Fruit fly (Drosophila melanogaster) whole organism, prepupa: ENCODE results near the gene CG3123.

ENCODE experiments used
- Blimp-1 ChIP-seq: fragments of 200-800 bp; sonication (Bioruptor generic); optimal IDR thresholded peaks from 3 replicates; lab custom pipeline; 2017; ENCODE audit warnings: missing biosample characterization, missing genetic modification characterization, mild to moderate bottlenecking, moderate library complexity, missing genetic modification reagents
- CG10631 ChIP-seq: fragments of 200-800 bp; sonication (Bioruptor generic); optimal IDR thresholded peaks from 2 replicates; lab custom pipeline; 2016; ENCODE audit warnings: missing biosample characterization, missing genetic modification characterization
- CG10669 ChIP-seq: fragments of 200-800 bp; sonication (Bioruptor generic); optimal IDR thresholded peaks from 3 replicates; lab custom pipeline; 2018; ENCODE audit warnings: missing biosample characterization, mild to moderate bottlenecking, missing genetic modification characterization, moderate library complexity
- CG11294 ChIP-seq: fragments of 200-800 bp; sonication (Bioruptor generic); IDR thresholded peaks from 2 replicates; pipeline ENCODE4 v1.3.6; 2022; ENCODE audit warnings: missing biosample characterization, missing genetic modification characterization
- CG11902 ChIP-seq: fragments of 200-800 bp; sonication (Bioruptor generic); optimal IDR thresholded peaks from 3 replicates; lab custom pipeline; 2016; ENCODE audit warnings: missing biosample characterization, missing genetic modification characterization
- CG1621 ChIP-seq: fragments of 200-800 bp; sonication (Bioruptor generic); optimal IDR thresholded peaks from 3 replicates; lab custom pipeline; 2018; ENCODE audit warnings: missing biosample characterization, mild to moderate bottlenecking, missing genetic modification characterization
- CG16779 ChIP-seq: fragments of 200-800 bp; sonication (Bioruptor generic); optimal IDR thresholded peaks from 3 replicates; lab custom pipeline; 2017; ENCODE audit warnings: missing biosample characterization, mild to moderate bottlenecking, missing genetic modification characterization
- CG3032 ChIP-seq: fragments of 200-800 bp; optimal IDR thresholded peaks from 2 replicates; lab custom pipeline; 2019; ENCODE audit warnings: missing biosample characterization, mild to moderate bottlenecking, missing genetic modification characterization, moderate library complexity
- CG32006 ChIP-seq: fragments of 200-800 bp; sonication (Bioruptor generic); optimal IDR thresholded peaks from 3 replicates; lab custom pipeline; 2017; ENCODE audit warnings: missing biosample characterization, mild to moderate bottlenecking, missing genetic modification characterization
- CG4318 ChIP-seq: fragments of 200-800 bp; sonication (Bioruptor generic); optimal IDR thresholded peaks from 3 replicates; lab custom pipeline; 2017; ENCODE audit warnings: missing biosample characterization, mild to moderate bottlenecking, missing genetic modification characterization
- CG6276 ChIP-seq: fragments of 200-800 bp; sonication (Bioruptor generic); optimal IDR thresholded peaks from 2 replicates; lab custom pipeline; 2017; ENCODE audit warnings: missing biosample characterization, mild to moderate bottlenecking, missing genetic modification characterization
- CG8119 ChIP-seq: fragments of 200-800 bp; sonication (Bioruptor generic); IDR thresholded peaks from 3 replicates; pipeline ENCODE4 v1.3.6; 2022; ENCODE audit warnings: missing biosample characterization, missing genetic modification characterization
- CG8319 ChIP-seq: fragments of 200-800 bp; sonication (Bioruptor generic); optimal IDR thresholded peaks from 3 replicates; lab custom pipeline; 2016; ENCODE audit warnings: missing biosample characterization, missing genetic modification characterization
- CG8632 ChIP-seq: fragments of 200-800 bp; sonication (Bioruptor generic); optimal IDR thresholded peaks from 3 replicates; lab custom pipeline; 2016; ENCODE audit warnings: missing biosample characterization, missing genetic modification characterization
- CG9139 ChIP-seq: fragments of 200-800 bp; sonication (Bioruptor generic); optimal IDR thresholded peaks from 3 replicates; lab custom pipeline; 2017; ENCODE audit warnings: missing biosample characterization, mild to moderate bottlenecking, missing genetic modification characterization
- Eip75B ChIP-seq: fragments of 200-800 bp; sonication (Bioruptor generic); optimal IDR thresholded peaks from 3 replicates; lab custom pipeline; 2016; ENCODE audit warnings: missing biosample characterization, missing genetic modification characterization
- Eip78C ChIP-seq: fragments of 200-800 bp; sonication (Bioruptor generic); peaks from one replicate; lab custom pipeline; 2016; ENCODE audit warnings: missing biosample characterization, missing genetic modification characterization
- Eip93F ChIP-seq: fragments of 200-800 bp; sonication (Bioruptor generic); optimal IDR thresholded peaks from 2 replicates; lab custom pipeline; 2016; ENCODE audit warnings: missing biosample characterization, mild to moderate bottlenecking, missing genetic modification characterization
- Ets21C ChIP-seq: fragments of 200-800 bp; sonication (Bioruptor generic); optimal IDR thresholded peaks from 3 replicates; lab custom pipeline; 2016; ENCODE audit warnings: missing biosample characterization, missing genetic modification characterization
- Ets96B ChIP-seq: fragments of 200-800 bp; optimal IDR thresholded peaks from 2 replicates; lab custom pipeline; 2019; ENCODE audit warnings: missing biosample characterization, mild to moderate bottlenecking, missing genetic modification characterization, moderate library complexity
- Hr39 ChIP-seq: fragments of 200-800 bp; sonication (Bioruptor generic); optimal IDR thresholded peaks from 2 replicates; lab custom pipeline; 2016; ENCODE audit warnings: missing biosample characterization, missing genetic modification characterization
- Lpt ChIP-seq: fragments of 200-800 bp; sonication (Bioruptor generic); optimal IDR thresholded peaks from 3 replicates; lab custom pipeline; 2016; ENCODE audit warnings: missing biosample characterization, missing genetic modification characterization
- Met ChIP-seq: fragments of 200-800 bp; sonication (Bioruptor generic); optimal IDR thresholded peaks from 3 replicates; lab custom pipeline; 2016; ENCODE audit warnings: missing biosample characterization, missing genetic modification characterization
- OdsH ChIP-seq: fragments of 200-800 bp; sonication (Bioruptor generic); optimal IDR thresholded peaks from 3 replicates; lab custom pipeline; 2016; ENCODE audit warnings: missing biosample characterization, missing genetic modification characterization
- Smox ChIP-seq: fragments of 200-800 bp; sonication (Bioruptor generic); optimal IDR thresholded peaks from 3 replicates; lab custom pipeline; 2016; ENCODE audit warnings: missing biosample characterization, missing genetic modification characterization
- Sox102F ChIP-seq: fragments of 200-800 bp; sonication (Bioruptor generic); optimal IDR thresholded peaks from 2 replicates; lab custom pipeline; 2016; ENCODE audit warnings: missing biosample characterization, mild to moderate bottlenecking, missing genetic modification characterization
- Sox14 ChIP-seq: fragments of 200-800 bp; sonication (Bioruptor generic); optimal IDR thresholded peaks from 3 replicates; lab custom pipeline; 2016; ENCODE audit warnings: missing biosample characterization, missing genetic modification characterization
- esn ChIP-seq: fragments of 200-800 bp; sonication (Bioruptor generic); optimal IDR thresholded peaks from 2 replicates; lab custom pipeline; 2016; ENCODE audit warnings: missing biosample characterization, mild to moderate bottlenecking, missing genetic modification characterization, moderate library complexity
- fd59A ChIP-seq: fragments of 200-800 bp; sonication (Bioruptor generic); optimal IDR thresholded peaks from 2 replicates; lab custom pipeline; 2017; ENCODE audit warnings: missing biosample characterization, mild to moderate bottlenecking, missing genetic modification characterization, missing genetic modification reagents
- fd85E ChIP-seq: fragments of 200-800 bp; sonication (Bioruptor generic); optimal IDR thresholded peaks from 3 replicates; lab custom pipeline; 2016; ENCODE audit warnings: missing biosample characterization, missing genetic modification characterization
- fkh ChIP-seq: fragments of 200-800 bp; sonication (Bioruptor generic); optimal IDR thresholded peaks from 3 replicates; lab custom pipeline; 2017; ENCODE audit warnings: missing biosample characterization, mild to moderate bottlenecking, missing genetic modification characterization, moderate library complexity
- lz ChIP-seq: fragments of 200-800 bp; sonication (Bioruptor generic); optimal IDR thresholded peaks from 3 replicates; lab custom pipeline; 2016; ENCODE audit warnings: missing biosample characterization, missing genetic modification characterization
- pdm3 ChIP-seq: fragments of 200-800 bp; sonication (Bioruptor generic); optimal IDR thresholded peaks from 3 replicates; lab custom pipeline; 2016; ENCODE audit warnings: missing biosample characterization, missing genetic modification characterization
- salr ChIP-seq, 2 experiments: fragments of 200-800 bp; sonication (Bioruptor generic); optimal IDR thresholded peaks; 3 replicates each; lab custom pipeline; 2016 to 2018; ENCODE audit warnings: missing biosample characterization in 2 of 2, missing genetic modification characterization in 2 of 2, mild to moderate bottlenecking in 1 of 2
- svp ChIP-seq: fragments of 200-800 bp; sonication (Bioruptor generic); peaks from one replicate; lab custom pipeline; 2016; ENCODE audit warnings: missing biosample characterization, missing genetic modification characterization
- topi ChIP-seq: fragments of 200-800 bp; sonication (Bioruptor generic); optimal IDR thresholded peaks from 3 replicates; lab custom pipeline; 2016; ENCODE audit warnings: missing biosample characterization, missing genetic modification characterization
- vri ChIP-seq: fragments of 200-800 bp; sonication (Bioruptor generic); optimal IDR thresholded peaks from 3 replicates; lab custom pipeline; 2016; ENCODE audit warnings: missing biosample characterization, mild to moderate bottlenecking, missing genetic modification characterization

CG3123 gene

DNA sequence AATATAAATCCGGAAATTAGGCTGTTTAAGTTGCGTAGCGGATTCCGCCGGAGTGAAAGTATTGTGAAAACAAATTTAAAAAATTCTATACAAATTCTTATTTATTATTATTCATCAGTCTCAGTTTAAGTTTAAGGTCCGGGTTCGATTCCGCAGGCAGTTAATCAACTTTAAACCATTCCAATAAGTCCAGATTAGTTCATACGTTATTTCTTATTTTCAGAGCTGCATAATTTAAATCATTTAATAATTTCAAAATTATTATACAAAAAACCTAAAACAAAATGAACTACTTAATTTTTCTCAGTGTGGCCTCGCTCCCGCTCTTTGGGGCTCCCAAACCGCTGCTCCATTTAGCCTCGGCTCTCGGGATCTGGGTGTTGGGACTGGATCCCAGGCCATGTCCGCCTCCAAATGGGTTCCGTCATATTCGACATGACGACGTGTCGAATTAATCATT lies 5.1 kb upstream of the CG3123 start (continued):
- TF ChIP-seq CG3032 (tag; lab: Kevin White, UChicago) (peak; percentile 95), CG16779 (tag; lab: Kevin White, UChicago) (peak; percentile 94), CG8319 (GFP tag; lab: Kevin White, UChicago) (peak; percentile 81), CG10669 (GFP tag; lab: Kevin White, UChicago) (peak; percentile 92), Met (GFP tag; lab: Kevin White, UChicago) (peak; percentile 91), fkh (GFP tag; lab: Kevin White, UChicago) (peak; percentile 38), Smox (GFP tag; lab: Kevin White, UChicago) (peak; percentile 90), esn (GFP tag; lab: Kevin White, UChicago) (peak; percentile 96), fd85E (GFP tag; lab: Kevin White, UChicago) (peak; percentile 77), lz (GFP tag; lab: Kevin White, UChicago) (peak; percentile 92), CG4318 (peak; percentile 95), CG10631 (GFP tag; lab: Kevin White, UChicago) (peak; percentile 94), CG9139 (peak; percentile 87), CG32006 (GFP tag; lab: Kevin White, UChicago) (peak; percentile 98), salr (GFP tag; optimal IDR thresholded peaks at IDR 0.05; lab: Kevin White, UChicago) (peak; percentile 67 to 98), Ets21C (peak; percentile 71), CG8119 (GFP tag; lab: Robert Waterston, UW) (peak; percentile 94), Lpt (GFP tag; lab: Kevin White, UChicago) (peak; percentile 90), topi (peak; percentile 91), CG11294 (GFP tag; lab: Robert Waterston, UW) (peak; percentile 65; the same call in 1 of the 2 replicates), Hr39 (GFP tag; lab: Kevin White, UChicago) (peak; percentile 85), CG1621 (tag; lab: Kevin White, UChicago) (peak; percentile 53), Eip93F (peak; percentile 84), fd59A (GFP tag; lab: Kevin White, UChicago) (peak; percentile 97)

DNA sequence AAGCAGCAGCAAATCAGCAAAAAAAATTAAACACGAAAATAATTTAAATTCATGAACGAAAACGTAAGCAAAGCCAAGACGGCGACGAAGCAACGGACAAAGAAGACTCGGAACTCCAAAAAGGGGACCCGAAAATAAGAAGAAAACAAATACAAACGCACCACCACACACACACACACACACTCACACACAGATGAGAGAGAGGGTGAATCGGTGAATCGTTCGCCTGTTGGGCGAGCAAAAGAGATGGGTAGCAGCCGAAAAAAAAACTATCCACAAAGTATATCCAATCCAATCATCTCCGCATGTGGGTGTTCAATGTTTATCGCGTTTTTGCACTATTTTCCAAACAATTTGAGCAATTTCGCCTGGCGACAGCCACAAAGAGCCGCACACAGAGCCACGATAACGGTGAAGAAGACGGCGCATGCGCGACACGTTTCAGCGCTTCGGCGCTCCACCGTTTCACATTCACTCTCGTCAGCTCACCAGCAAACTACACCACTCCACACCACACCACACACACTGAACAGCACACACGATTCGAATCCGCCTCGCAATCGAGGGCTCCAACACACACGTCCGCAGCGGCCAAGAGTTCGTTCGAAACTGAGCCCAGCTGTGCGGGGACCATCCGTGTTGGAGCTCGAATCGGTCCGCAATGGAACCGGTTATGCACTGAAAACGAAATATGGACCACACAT lies 4.5 kb upstream of the CG3123 start, which contains the start of gene Duox:
Gene Duox, minus strand, starts transcription at position 612 of the 704 bp plus-strand sequence.
- peak; percentile 16 for TF ChIP-seq Eip78C (GFP tag; lab: Kevin White, UChicago)
- TF ChIP-seq CG11294 (GFP tag; lab: Robert Waterston, UW), result no peak
- TF ChIP-seq, all 60 proteins: peak for 1

DNA sequence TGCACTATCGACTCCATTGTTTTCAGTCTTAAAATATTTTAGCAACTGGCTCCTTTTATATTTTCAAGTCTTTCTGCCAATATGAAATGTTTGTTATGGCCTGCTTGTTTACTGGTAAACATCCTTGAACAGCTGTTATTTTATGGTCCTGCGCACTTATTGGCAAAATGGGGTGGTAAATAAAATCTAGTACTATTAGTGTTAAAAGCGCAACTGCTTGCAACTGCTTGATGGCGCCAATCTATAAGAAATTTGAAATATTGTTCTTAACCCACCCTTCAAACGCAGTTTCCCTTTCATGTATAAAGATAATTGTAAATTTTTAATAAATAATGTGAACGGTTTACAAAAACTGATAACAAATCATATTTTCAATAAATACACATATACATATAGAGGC lies 9.6 kb downstream of the CG3123 start, which contains the start of gene G6P:
Gene G6P, minus strand, starts transcription at position 88 of the 400 bp plus-strand sequence.
- TF ChIP-seq CG10669 (GFP tag; lab: Kevin White, UChicago), result no peak
- no peak for TF ChIP-seq Ets96B
- TF ChIP-seq Sox14 (GFP tag; lab: Kevin White, UChicago), result no peak
- no peak for TF ChIP-seq Ets21C
- no peak for TF ChIP-seq CG8632 (GFP tag; lab: Kevin White, UChicago)
- TF ChIP-seq fkh (GFP tag; lab: Kevin White, UChicago), result no peak
- no peak for TF ChIP-seq CG16779 (tag; lab: Kevin White, UChicago)

DNA sequence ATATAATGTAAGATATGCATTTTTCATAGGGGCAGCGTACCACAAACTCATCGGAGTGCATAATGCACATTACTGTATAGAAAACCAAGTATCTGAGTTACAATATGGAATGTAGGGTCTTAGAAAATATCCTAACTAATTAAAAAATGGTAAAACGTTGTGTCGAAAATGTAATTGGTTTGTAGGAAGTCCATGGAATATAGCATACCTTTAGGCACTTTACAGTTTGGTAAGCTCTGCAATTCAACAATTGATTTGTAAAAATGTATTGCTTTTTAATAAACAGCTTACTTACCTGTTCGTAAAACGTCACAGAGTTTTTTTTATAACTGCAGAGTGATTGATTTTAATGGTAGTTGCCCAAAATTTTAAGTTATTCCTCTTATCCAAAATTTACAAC lies 13.2 kb downstream of the CG3123 start, which contains the start of gene CG2964:
Gene CG2964, plus strand, starts transcription at position 301 of the 400 bp plus-strand sequence.
- TF ChIP-seq svp (no peak), Sox102F (no peak), CG6276 (no peak), OdsH (GFP tag; lab: Kevin White, UChicago) (no peak), Eip75B (GFP tag; lab: Kevin White, UChicago) (no peak), CG8119 (GFP tag; lab: Robert Waterston, UW) (no peak), pdm3 (no peak), vri (GFP tag; lab: Kevin White, UChicago) (no peak), Blimp-1 (no peak), CG11902 (GFP tag; lab: Kevin White, UChicago) (no peak), CG32006 (GFP tag; lab: Kevin White, UChicago) (no peak), topi (no peak)
